Worm (Caenorhabditis elegans): ENCODE results near the gene ndub-8.

Gene ndub-8

ce11 chrII:13841106-13841854 is 31.4 kb upstream of the ndub-8 start, which contains the start of gene F08G2.7:
TSS of gene F08G2.7 (minus strand) at chrII:13841156.
- TF ChIP-seq rnt-1 (tag; optimal IDR thresholded peaks at IDR 0.05) (no peak), ztf-16 (tag; optimal IDR thresholded peaks at IDR 0.05) (no peak), hlh-30 (tag; optimal IDR thresholded peaks at IDR 0.05; ENCODE audit: insufficient read depth) (no peak), dve-1 (tag; optimal IDR thresholded peaks at IDR 0.05) (peak; percentile 85), che-1 (tag; optimal IDR thresholded peaks at IDR 0.05) (no peak), lin-11 (tag; optimal IDR thresholded peaks at IDR 0.05) (no peak)

ce11 chrII:13842340-13842739 is 30.3 kb upstream of the ndub-8 start:
- TF ChIP-seq ztf-16 (tag; optimal IDR thresholded peaks at IDR 0.05) (no peak), elt-2 (tag; optimal IDR thresholded peaks at IDR 0.05) (no peak), pha-4 (tag; optimal IDR thresholded peaks at IDR 0.05) (no peak), pax-1 (tag; optimal IDR thresholded peaks at IDR 0.05) (no peak), ceh-22 (tag; optimal IDR thresholded peaks at IDR 0.05) (no peak), mec-3 (tag; optimal IDR thresholded peaks at IDR 0.05; ENCODE audit: borderline replicate concordance) (no peak), K02D7.2 (tag; optimal IDR thresholded peaks at IDR 0.05) (no peak), ceh-2 (tag; optimal IDR thresholded peaks at IDR 0.05) (no peak), ceh-14 (tag; optimal IDR thresholded peaks at IDR 0.05) (no peak), C08G9.2 (tag; optimal IDR thresholded peaks at IDR 0.05) (no peak)

ce11 chrII:13846018-13846417 is 26.7 kb upstream of the ndub-8 start:
- TF ChIP-seq elt-2 (tag; optimal IDR thresholded peaks at IDR 0.05) (peak; percentile 4), ceh-9 (tag; optimal IDR thresholded peaks at IDR 0.05) (no peak)

- TF ChIP-seq C38D4.7 (GFP tag; optimal IDR thresholded peaks at IDR 0.05): no peak
- TF ChIP-seq lin-11 (tag; optimal IDR thresholded peaks at IDR 0.05): no peak
- TF ChIP-seq ceh-30 (tag; optimal IDR thresholded peaks at IDR 0.05): no peak
- no peak for TF ChIP-seq ceh-45 (GFP tag; IDR thresholded peaks at IDR 0.05)
- TF ChIP-seq unc-55 (GFP tag; optimal IDR thresholded peaks at IDR 0.05): no peak
- TF ChIP-seq ceh-22 (tag; optimal IDR thresholded peaks at IDR 0.05): no peak
- no peak for TF ChIP-seq fkh-10 (GFP tag; optimal IDR thresholded peaks at IDR 0.05)
- TF ChIP-seq fkh-6 (tag; optimal IDR thresholded peaks at IDR 0.05): no peak
- TF ChIP-seq dve-1 (tag; optimal IDR thresholded peaks at IDR 0.05): no peak
- no peak for TF ChIP-seq ceh-48 (tag; optimal IDR thresholded peaks at IDR 0.05)
- TF ChIP-seq dmd-4 (tag; optimal IDR thresholded peaks at IDR 0.05; ENCODE audit: borderline replicate concordance): no peak
- TF ChIP-seq hlh-30 (tag; optimal IDR thresholded peaks at IDR 0.05; ENCODE audit: insufficient read depth): no peak
- TF ChIP-seq ztf-16 (tag; optimal IDR thresholded peaks at IDR 0.05): no peak
- no peak for TF ChIP-seq unc-42 (tag; optimal IDR thresholded peaks at IDR 0.05)
- no peak for TF ChIP-seq ceh-19 (GFP tag; optimal IDR thresholded peaks at IDR 0.05)
- TF ChIP-seq gmeb-2 (tag; optimal IDR thresholded peaks at IDR 0.05): no peak
- TF ChIP-seq sox-2 (GFP tag; IDR thresholded peaks at IDR 0.05): no peak
- no peak for TF ChIP-seq F13H6.1 (tag; optimal IDR thresholded peaks at IDR 0.05)
- no peak for TF ChIP-seq pqm-1 (tag; optimal IDR thresholded peaks at IDR 0.05)
Measured at ce11 chrII:13847366-13847765, 25.3 kb upstream of the ndub-8 start.

ce11 chrII:13852004-13852403 is 20.7 kb upstream of the ndub-8 start, which contains the start of gene F08G2.8:
TSS of gene F08G2.8 (plus strand) at chrII:13852304.
- TF ChIP-seq hlh-30 (tag; optimal IDR thresholded peaks at IDR 0.05; ENCODE audit: insufficient read depth) (no peak), fkh-6 (tag; optimal IDR thresholded peaks at IDR 0.05) (no peak), lim-6 (tag; optimal IDR thresholded peaks at IDR 0.05) (no peak), K02D7.2 (tag; optimal IDR thresholded peaks at IDR 0.05) (no peak), nhr-232 (tag; optimal IDR thresholded peaks at IDR 0.05) (no peak), pqm-1 (tag; optimal IDR thresholded peaks at IDR 0.05) (no peak), ttx-3 (tag; optimal IDR thresholded peaks at IDR 0.05) (no peak), K09A11.1 (tag; optimal IDR thresholded peaks at IDR 0.05; ENCODE audit: insufficient read depth) (no peak), ceh-6 (GFP tag; optimal IDR thresholded peaks at IDR 0.05) (no peak), nhr-11 (tag; optimal IDR thresholded peaks at IDR 0.05) (no peak), ref-2 (tag; optimal IDR thresholded peaks at IDR 0.05) (no peak), fkh-10 (GFP tag; optimal IDR thresholded peaks at IDR 0.05) (no peak), Y22D7AL.16 (tag; optimal IDR thresholded peaks at IDR 0.05) (no peak), ets-4 (tag; optimal IDR thresholded peaks at IDR 0.05) (no peak), npax-4 (tag; optimal IDR thresholded peaks at IDR 0.05) (no peak)
